Worm (Caenorhabditis elegans): ENCODE data around the gene twk-13.

twk-13 gene

ce11 chrV:12317080-12317479, 20.7 kb downstream of the twk-13 start, which contains the start of gene R04F11.3:
TSS of gene R04F11.3 (minus strand) at chrV:12317180.
- TF ChIP-seq ceh-90 (tag; optimal IDR thresholded peaks at IDR 0.05) (no peak), nhr-47 (tag; optimal IDR thresholded peaks at IDR 0.05) (no peak), hpl-2 (GFP tag; optimal IDR thresholded peaks at IDR 0.05) (no peak), fkh-8 (tag; optimal IDR thresholded peaks at IDR 0.05) (no peak), skn-1 (tag; optimal IDR thresholded peaks at IDR 0.05) (no peak), elt-3 (tag; optimal IDR thresholded peaks at IDR 0.05) (no peak), nhr-28 (tag; optimal IDR thresholded peaks at IDR 0.05) (no peak)

- no peak for TF ChIP-seq sox-4 (tag; optimal IDR thresholded peaks at IDR 0.05)
- TF ChIP-seq nhr-20 (tag; optimal IDR thresholded peaks at IDR 0.05) = no peak
- TF ChIP-seq pax-3 (tag; optimal IDR thresholded peaks at IDR 0.05) = no peak
- TF ChIP-seq ceh-82 (tag; optimal IDR thresholded peaks at IDR 0.05) = no peak
- no peak for TF ChIP-seq sup-37 (GFP tag; optimal IDR thresholded peaks at IDR 0.05)
- no peak for TF ChIP-seq ceh-8 (GFP tag; optimal IDR thresholded peaks at IDR 0.05)
- no peak for TF ChIP-seq nhr-12 (tag; optimal IDR thresholded peaks at IDR 0.05)
- TF ChIP-seq elt-2 (tag; optimal IDR thresholded peaks at IDR 0.05) = no peak
- TF ChIP-seq lir-3 (tag; optimal IDR thresholded peaks at IDR 0.05; ENCODE audit: poor library complexity) = no peak
- no peak for TF ChIP-seq hlh-4 (tag; optimal IDR thresholded peaks at IDR 0.05)
- no peak for TF ChIP-seq hlh-17 (GFP tag; optimal IDR thresholded peaks at IDR 0.05; ENCODE audit: borderline replicate concordance)
- no peak for TF ChIP-seq unc-130 (tag; optimal IDR thresholded peaks at IDR 0.05)
- TF ChIP-seq jun-1 (tag; optimal IDR thresholded peaks at IDR 0.05) = no peak
- no peak for TF ChIP-seq nhr-28 (tag; optimal IDR thresholded peaks at IDR 0.05)
- TF ChIP-seq egl-27 (tag; optimal IDR thresholded peaks at IDR 0.05) = no peak
- no peak for TF ChIP-seq efl-1 (optimal IDR thresholded peaks at IDR 0.05)
- TF ChIP-seq efl-1 (GFP tag; optimal IDR thresholded peaks at IDR 0.05 in 1 of 2) = no peak
Observed at ce11 chrV:12316076-12316475, 21.7 kb downstream of the twk-13 start.

DNA sequence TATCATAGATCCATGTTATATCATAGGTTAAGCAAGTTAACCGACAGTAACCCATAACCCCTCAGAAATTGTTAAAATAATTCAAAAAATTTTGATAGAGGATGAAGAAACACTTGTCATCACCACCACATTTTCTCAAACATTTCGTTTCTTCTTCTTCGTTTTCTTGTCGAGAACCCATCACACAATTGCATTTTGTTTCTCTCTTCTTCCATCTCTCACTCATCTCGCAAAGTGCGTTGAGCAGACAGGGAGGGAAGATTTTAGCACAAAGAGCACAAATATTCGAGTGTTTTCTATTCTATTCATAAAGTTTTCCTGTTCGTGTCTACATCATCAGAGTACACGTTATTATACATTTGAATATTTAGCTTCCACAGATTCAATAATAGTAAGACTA, 23.4 kb downstream of the twk-13 start:
- TF ChIP-seq ces-1 (GFP tag; optimal IDR thresholded peaks at IDR 0.05) (no peak), lin-14 (GFP tag; optimal IDR thresholded peaks at IDR 0.05) (peak; percentile 75), hlh-4 (tag; optimal IDR thresholded peaks at IDR 0.05) (no peak), ets-5 (GFP tag; IDR thresholded peaks at IDR 0.05) (no peak), snu-23 (GFP tag; optimal IDR thresholded peaks at IDR 0.05) (no peak), ceh-8 (GFP tag; optimal IDR thresholded peaks at IDR 0.05) (no peak), irx-1 (tag; optimal IDR thresholded peaks at IDR 0.05) (no peak), sptf-1 (tag; optimal IDR thresholded peaks at IDR 0.05) (no peak), blmp-1 (tag; optimal IDR thresholded peaks at IDR 0.05) (no peak), lsy-2 (tag; optimal IDR thresholded peaks at IDR 0.05) (peak in 1 of 2 experiments; percentile 33), swsn-7 (tag; optimal IDR thresholded peaks at IDR 0.05) (no peak), mep-1 (tag; optimal IDR thresholded peaks at IDR 0.05) (no peak), dpl-1 (GFP tag; optimal IDR thresholded peaks at IDR 0.05) (no peak), nhr-11 (tag; optimal IDR thresholded peaks at IDR 0.05) (no peak), tlp-1 (tag; optimal IDR thresholded peaks at IDR 0.05) (no peak), F16B12.6 (tag; optimal IDR thresholded peaks at IDR 0.05) (no peak), aly-2 (tag; optimal IDR thresholded peaks at IDR 0.05) (no peak), fkh-10 (GFP tag; optimal IDR thresholded peaks at IDR 0.05) (peak; percentile 44)

- no peak for TF ChIP-seq ets-5 (GFP tag; IDR thresholded peaks at IDR 0.05)
- TF ChIP-seq nhr-71 (tag; optimal IDR thresholded peaks at IDR 0.05) = no peak
- no peak for TF ChIP-seq lsy-2 (tag; optimal IDR thresholded peaks at IDR 0.05)
- no peak for TF ChIP-seq elt-2 (tag; optimal IDR thresholded peaks at IDR 0.05)
- TF ChIP-seq aha-1 (tag; optimal IDR thresholded peaks at IDR 0.05) = no peak
- no peak for TF ChIP-seq nhr-47 (tag; optimal IDR thresholded peaks at IDR 0.05)
- TF ChIP-seq elt-3 (tag; optimal IDR thresholded peaks at IDR 0.05) = no peak
- no peak for TF ChIP-seq snpc-4 (tag; optimal IDR thresholded peaks at IDR 0.05)
- no peak for TF ChIP-seq hpl-2 (GFP tag; optimal IDR thresholded peaks at IDR 0.05)
Observed at ce11 chrV:12310256-12310655, 27.5 kb downstream of the twk-13 start, which contains the start of gene hpo-30. TSS of gene hpo-30 (minus strand) at chrV:12310356.
